Worm (Caenorhabditis elegans) whole organism, L2 larva: Measurements from ENCODE around the gene T27E7.4.

Experiments
- R02D3.7 ChIP-seq: fragments of 150-350 bp; optimal IDR thresholded peaks from 2 replicates; lab custom pipeline; 2014; ENCODE audit warnings: missing biosample characterization, missing genetic modification characterization
- ceh-82 ChIP-seq: fragments of 150-350 bp; optimal IDR thresholded peaks from 2 replicates; lab custom pipeline; 2014; ENCODE audit warnings: missing biosample characterization, missing genetic modification characterization
- nhr-129 ChIP-seq: fragments of 150-350 bp; optimal IDR thresholded peaks from 2 replicates; lab custom pipeline; 2014; ENCODE audit warnings: missing biosample characterization, missing genetic modification characterization

DNA sequence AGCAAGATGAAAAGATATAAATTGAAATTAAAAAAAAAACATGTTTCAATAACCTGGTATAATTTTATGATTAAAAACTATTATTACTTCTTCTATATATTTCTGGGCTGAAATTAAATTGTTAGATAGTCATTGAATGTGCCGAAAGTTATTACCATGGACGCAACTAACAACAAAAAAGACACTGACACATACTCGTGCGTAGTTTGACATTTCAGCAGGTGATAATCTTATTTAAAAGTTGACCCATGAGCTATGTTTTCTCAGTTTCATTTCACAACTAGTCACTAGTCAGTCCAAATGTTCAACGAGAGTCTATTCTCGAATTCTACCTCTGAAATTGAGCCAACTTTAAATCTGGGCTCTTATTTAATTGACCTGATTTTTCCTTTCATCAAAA lies 6.1 kb downstream of the T27E7.4 start, which contains the start of gene T27E7.3:
- TF ChIP-seq nhr-129 (tag; lab: Kevin White, UChicago) (no peak), ceh-82 (tag; lab: Kevin White, UChicago) (no peak), R02D3.7 (no peak)
